Fruit fly (Drosophila melanogaster): Measurements from ENCODE around the gene bif.

bif gene

DNA sequence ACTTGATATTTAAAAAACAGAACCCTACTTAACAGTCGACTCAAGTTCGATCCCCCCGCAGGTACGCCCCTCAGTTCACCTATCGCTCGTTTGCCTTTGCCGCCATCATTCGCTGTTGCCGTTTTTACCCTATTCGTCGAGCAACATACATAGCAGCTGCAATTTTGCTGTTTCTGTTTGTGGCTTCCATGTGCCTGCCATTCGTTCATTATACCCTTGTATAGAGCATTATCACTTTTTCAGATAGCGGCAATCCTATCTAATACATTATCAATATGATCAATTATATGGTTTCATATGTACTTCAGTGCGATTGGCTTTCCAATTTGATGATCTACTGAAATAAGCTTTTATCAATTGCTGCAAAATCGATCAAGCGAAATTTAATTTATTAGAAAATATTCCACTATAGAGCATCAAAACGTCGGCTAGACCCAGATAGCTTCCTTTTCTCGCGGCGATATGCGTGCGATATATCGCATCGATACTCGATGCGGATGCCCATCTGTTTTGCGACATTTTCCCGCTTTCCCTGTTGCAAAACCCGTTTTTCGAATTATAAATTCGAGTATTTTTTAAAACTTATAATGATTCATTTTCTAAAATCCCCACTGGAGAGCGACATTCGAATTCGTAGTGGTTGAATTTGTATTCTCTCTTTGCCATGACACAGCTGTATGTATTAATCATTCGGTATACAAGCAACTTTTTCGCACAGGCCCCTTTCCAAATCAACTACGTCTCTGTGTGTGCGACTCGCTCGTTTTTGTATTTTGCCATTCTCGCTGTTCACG is 37.4 kb downstream of the bif start (continued):
- TF ChIP-seq CG6854 (GFP tag; optimal IDR thresholded peaks at IDR 0.05) (peak; percentile 85), CG4707 (GFP tag; optimal IDR thresholded peaks at IDR 0.05) (peak; percentile 53), sens-2 (GFP tag; IDR thresholded peaks at IDR 0.05) (peak; percentile 34; the same call in 1 of the 2 replicates), H15 (GFP tag; IDR thresholded peaks at IDR 0.05) (peak; percentile 37; the same call in 2 of the 3 replicates), dmrt99B (tag; optimal IDR thresholded peaks at IDR 0.05) (peak; percentile 90), wor (GFP tag; IDR thresholded peaks at IDR 0.05) (peak; percentile 70), slp2 (GFP tag; optimal IDR thresholded peaks at IDR 0.05) (peak; percentile 85), sisA (GFP tag; IDR thresholded peaks at IDR 0.05) (peak; percentile 84), Xbp1 (GFP tag; optimal IDR thresholded peaks at IDR 0.05) (peak; percentile 88), jing (GFP tag; optimal IDR thresholded peaks at IDR 0.05) (peak; percentile 79), ham (GFP tag; IDR thresholded peaks at IDR 0.05) (peak; percentile 74), CG7987 (GFP tag; optimal IDR thresholded peaks at IDR 0.05) (peak; percentile 53), CG6254 (GFP tag; optimal IDR thresholded peaks at IDR 0.05) (peak; percentile 67), ssp (GFP tag; IDR thresholded peaks at IDR 0.05) (peak; percentile 71), CG11723 (GFP tag; optimal IDR thresholded peaks at IDR 0.05) (peak; percentile 71), CG15479 (GFP tag; optimal IDR thresholded peaks at IDR 0.05) (peak; percentile 95), Meics (GFP tag; optimal IDR thresholded peaks at IDR 0.05) (peak; percentile 93), Dfd (GFP tag; optimal IDR thresholded peaks at IDR 0.05) (no peak), CG13123 (GFP tag; optimal IDR thresholded peaks at IDR 0.05) (peak; percentile 68), Med (GFP tag) (peak; percentile 98), CG6765 (GFP tag; optimal IDR thresholded peaks at IDR 0.05) (peak; percentile 80), Stat92E (GFP tag; optimal IDR thresholded peaks at IDR 0.05) (peak in 1 of 3 experiments; percentile 18), vfl (GFP tag; optimal IDR thresholded peaks at IDR 0.05) (peak; percentile 77), zfh1 (GFP tag; IDR thresholded peaks at IDR 0.05) (peak; percentile 67), Sry-δ (GFP tag; optimal IDR thresholded peaks at IDR 0.05) (peak; percentile 41), nmo (GFP tag; optimal IDR thresholded peaks at IDR 0.05) (peak; percentile 94), D (optimal IDR thresholded peaks at IDR 0.05) (no peak), D (GFP tag; optimal IDR thresholded peaks at IDR 0.05) (peak; percentile 87), HLH3B (GFP tag; IDR thresholded peaks at IDR 0.05) (peak; percentile 80), pnt (GFP tag; optimal IDR thresholded peaks at IDR 0.05) (peak; percentile 85), fd3F (GFP tag; optimal IDR thresholded peaks at IDR 0.05) (peak; percentile 75), CG2199 (GFP tag; IDR thresholded peaks at IDR 0.05) (peak; percentile 63; the same call in 2 of the 3 replicates), CG1832 (GFP tag; optimal IDR thresholded peaks at IDR 0.05) (no peak), CG16815 (GFP tag; optimal IDR thresholded peaks at IDR 0.05) (peak; percentile 86), CG10209 (GFP tag; optimal IDR thresholded peaks at IDR 0.05) (peak; percentile 91), crc (GFP tag; optimal IDR thresholded peaks at IDR 0.05) (peak; percentile 71), CG30403 (GFP tag; optimal IDR thresholded peaks at IDR 0.05) (peak; percentile 90), E2f1 (GFP tag; IDR thresholded peaks at IDR 0.05) (peak; percentile 63), CG18262 (tag; optimal IDR thresholded peaks at IDR 0.05) (peak; percentile 93), Xrp1 (GFP tag; IDR thresholded peaks at IDR 0.05) (peak; percentile 86), slbo (GFP tag; IDR thresholded peaks at IDR 0.05) (peak; percentile 80), Gug (GFP tag; IDR thresholded peaks at IDR 0.05) (peak; percentile 64; the same call in 3 of the 4 replicates), shn (GFP tag; optimal IDR thresholded peaks at IDR 0.05) (peak; percentile 84), sna (GFP tag; IDR thresholded peaks at IDR 0.05; ENCODE audit: partially characterized antibody) (peak; percentile 68; the same call in 1 of the 2 replicates), CG30020 (tag; optimal IDR thresholded peaks at IDR 0.05) (peak; percentile 63), insv (GFP tag; optimal IDR thresholded peaks at IDR 0.05) (peak; percentile 24 to 45), CG12071 (GFP tag; optimal IDR thresholded peaks at IDR 0.05) (peak; percentile 84), Oli (tag; optimal IDR thresholded peaks at IDR 0.05) (peak; percentile 92), CG10959 (GFP tag; IDR thresholded peaks at IDR 0.05) (peak; percentile 82)

All from whole organism, embryonic.